Fruit fly (Drosophila melanogaster) whole organism, embryonic: ENCODE results near the gene CG7294.

ENCODE experiments used
- Aef1 ChIP-seq: fragments of 200-800 bp; sonication (Bioruptor generic); IDR thresholded peaks from 3 replicates; pipeline ENCODE4 v1.3.6; 2022; ENCODE audit warnings: missing biosample characterization, missing genetic modification characterization
- Asciz ChIP-seq: fragments of 200-800 bp; sonication (Bioruptor generic); optimal IDR thresholded peaks from 2 replicates; lab custom pipeline; 2017; ENCODE audit warnings: missing biosample characterization, mild to moderate bottlenecking, missing genetic modification characterization, missing genetic modification reagents
- Blimp-1 ChIP-seq: fragments of 200-800 bp; sonication (Bioruptor generic); optimal IDR thresholded peaks from 3 replicates; lab custom pipeline; 2018; ENCODE audit warnings: missing biosample characterization, missing genetic modification characterization, mild to moderate bottlenecking, moderate library complexity, missing genetic modification reagents
- CG10462 ChIP-seq: fragments of 200-800 bp; sonication (Bioruptor generic); optimal IDR thresholded peaks from 2 replicates; lab custom pipeline; 2016; ENCODE audit warnings: missing biosample characterization, missing genetic modification characterization
- CG10979 ChIP-seq: fragments of 200-800 bp; sonication (Bioruptor generic); optimal IDR thresholded peaks from 2 replicates; lab custom pipeline; 2018; ENCODE audit warnings: missing biosample characterization, mild to moderate bottlenecking, missing genetic modification characterization, moderate library complexity
- CG14441 ChIP-seq: fragments of 200-800 bp; sonication (Bioruptor generic); IDR thresholded peaks from 2 replicates; pipeline ENCODE4 v1.3.6; 2022; ENCODE audit warnings: missing biosample characterization, missing genetic modification characterization
- CG14965 ChIP-seq: fragments of 200-800 bp; sonication (Bioruptor generic); optimal IDR thresholded peaks from 2 replicates; lab custom pipeline; 2016; ENCODE audit warnings: missing biosample characterization, missing genetic modification characterization, borderline replicate concordance
- CG15269 ChIP-seq: fragments of 200-800 bp; sonication (Bioruptor generic); optimal IDR thresholded peaks from 2 replicates; lab custom pipeline; 2018; ENCODE audit warnings: missing biosample characterization, mild to moderate bottlenecking, missing genetic modification characterization, moderate library complexity
- CG15696 ChIP-seq: fragments of 200-800 bp; sonication (Bioruptor generic); optimal IDR thresholded peaks from 2 replicates; lab custom pipeline; 2019; ENCODE audit warnings: missing biosample characterization, mild to moderate bottlenecking, missing genetic modification characterization, moderate library complexity
- CG17385 ChIP-seq: fragments of 200-800 bp; sonication (Bioruptor generic); optimal IDR thresholded peaks from 3 replicates; lab custom pipeline; 2018; ENCODE audit warnings: missing biosample characterization, mild to moderate bottlenecking, missing genetic modification characterization
- CG1832 ChIP-seq: fragments of 200-800 bp; sonication (Bioruptor generic); optimal IDR thresholded peaks from 2 replicates; lab custom pipeline; 2017; ENCODE audit warnings: missing biosample characterization, mild to moderate bottlenecking, missing genetic modification characterization, inconsistent platforms
- CG2116 ChIP-seq: fragments of 200-800 bp; sonication (Bioruptor generic); optimal IDR thresholded peaks from 3 replicates; lab custom pipeline; 2018; ENCODE audit warnings: missing biosample characterization, mild to moderate bottlenecking, missing genetic modification characterization
- CG2120 ChIP-seq: fragments of 200-800 bp; sonication (Bioruptor generic); optimal IDR thresholded peaks from 3 replicates; lab custom pipeline; 2016; ENCODE audit warnings: missing biosample characterization, missing genetic modification characterization
- CG2889 ChIP-seq: fragments of 200-800 bp; sonication (Bioruptor generic); IDR thresholded peaks from 3 replicates; pipeline ENCODE4 v1.3.6; 2022; ENCODE audit warnings: missing biosample characterization, missing genetic modification characterization
- CG30431 ChIP-seq: fragments of 200-800 bp; sonication (Bioruptor generic); optimal IDR thresholded peaks from 2 replicates; lab custom pipeline; 2017; ENCODE audit warnings: missing biosample characterization, missing genetic modification characterization
- CG3407 ChIP-seq: fragments of 200-800 bp; sonication (Bioruptor generic); optimal IDR thresholded peaks from 2 replicates; lab custom pipeline; 2018; ENCODE audit warnings: missing biosample characterization, mild to moderate bottlenecking, missing genetic modification characterization
- CG3847 ChIP-seq: fragments of 200-800 bp; sonication (Bioruptor generic); IDR thresholded peaks from 2 replicates; pipeline ENCODE4 v1.3.6; 2022; ENCODE audit warnings: missing biosample characterization, missing genetic modification characterization
- CG42726 ChIP-seq: fragments of 200-800 bp; sonication (Bioruptor generic); IDR thresholded peaks from 2 replicates; pipeline ENCODE4 v1.3.6; 2022; ENCODE audit warnings: missing biosample characterization, missing genetic modification characterization; ENCODE audit not compliant: partially characterized antibody
- CG6272 ChIP-seq: fragments of 200-800 bp; sonication (Bioruptor generic); IDR thresholded peaks from 2 replicates; pipeline ENCODE4 v1.3.6; 2022; ENCODE audit warnings: missing biosample characterization, missing genetic modification characterization
- CG8281 ChIP-seq: fragments of 200-800 bp; sonication (Bioruptor generic); optimal IDR thresholded peaks from 2 replicates; lab custom pipeline; 2018; ENCODE audit warnings: missing biosample characterization, mild to moderate bottlenecking, missing genetic modification characterization, moderate library complexity
- CG8765 ChIP-seq: fragments of 200-800 bp; sonication (Bioruptor generic); IDR thresholded peaks from 2 replicates; pipeline ENCODE4 v1.3.6; 2022; ENCODE audit warnings: missing biosample characterization, missing genetic modification characterization
- CG9727 ChIP-seq: fragments of 200-800 bp; sonication (Bioruptor generic); optimal IDR thresholded peaks from 3 replicates; lab custom pipeline; 2017; ENCODE audit warnings: missing biosample characterization, mild to moderate bottlenecking, missing genetic modification characterization
- CTCF ChIP-seq: fragments of 200-800 bp; sonication (Bioruptor generic); optimal IDR thresholded peaks from 2 replicates; lab custom pipeline; 2017; ENCODE audit warnings: missing biosample characterization, mild to moderate bottlenecking, missing genetic modification characterization, moderate library complexity
- Dll ChIP-seq: fragments of 200-800 bp; sonication (Bioruptor generic); IDR thresholded peaks from 4 replicates; pipeline ENCODE4 v1.3.6; 2022; ENCODE audit warnings: missing biosample characterization, missing genetic modification characterization; ENCODE audit not compliant: partially characterized antibody
- E2f1 ChIP-seq: fragments of 200-800 bp; sonication (Bioruptor generic); IDR thresholded peaks from 2 replicates; pipeline ENCODE4 v1.3.6; 2022; ENCODE audit warnings: missing biosample characterization, missing genetic modification characterization
- Hand ChIP-seq: fragments of 200-800 bp; sonication (Bioruptor generic); optimal IDR thresholded peaks from 2 replicates; lab custom pipeline; 2017; ENCODE audit warnings: mild to moderate bottlenecking, missing biosample characterization, missing genetic modification reagents, missing genetic modification characterization
- Hmr ChIP-seq: fragments of 200-800 bp; sonication (Bioruptor generic); optimal IDR thresholded peaks from 3 replicates; lab custom pipeline; 2017; ENCODE audit warnings: mild to moderate bottlenecking, missing biosample characterization, missing genetic modification reagents, missing genetic modification characterization
- Lpt ChIP-seq: fragments of >200 bp; optimal IDR thresholded peaks from 2 replicates; lab custom pipeline; 2018; ENCODE audit warnings: missing biosample characterization, missing genetic modification characterization
- Med ChIP-seq: fragments of 200-800 bp; sonication (Bioruptor generic); peaks from one replicate; lab custom pipeline; 2016; ENCODE audit warnings: missing biosample characterization, missing genetic modification characterization, mild to moderate bottlenecking, inconsistent platforms, moderate library complexity
- Oaz ChIP-seq: fragments of 200-800 bp; sonication (Bioruptor generic); IDR thresholded peaks from 2 replicates; pipeline ENCODE4 v1.3.6; 2022; ENCODE audit warnings: missing biosample characterization, missing genetic modification characterization
- dysf ChIP-seq: fragments of 200-800 bp; sonication (Bioruptor generic); IDR thresholded peaks from 3 replicates; pipeline ENCODE4 v1.3.6; 2022; ENCODE audit warnings: missing biosample characterization, missing genetic modification characterization
- en ChIP-seq: fragments of 200-800 bp; sonication (Bioruptor generic); optimal IDR thresholded peaks from 2 replicates; lab custom pipeline; 2016; ENCODE audit warnings: missing biosample characterization, missing genetic modification characterization
- fu2 ChIP-seq: fragments of 200-800 bp; sonication (Bioruptor generic); optimal IDR thresholded peaks from 2 replicates; lab custom pipeline; 2016; ENCODE audit warnings: missing biosample characterization, missing genetic modification characterization
- gcm2 ChIP-seq: fragments of 200-800 bp; sonication (Bioruptor generic); optimal IDR thresholded peaks from 2 replicates; lab custom pipeline; 2016; ENCODE audit warnings: missing biosample characterization, missing genetic modification characterization
- gfzf ChIP-seq: fragments of 200-800 bp; sonication (Bioruptor generic); optimal IDR thresholded peaks from 2 replicates; lab custom pipeline; 2016; ENCODE audit warnings: missing biosample characterization, mild to moderate bottlenecking, missing genetic modification characterization, moderate library complexity
- ham ChIP-seq: fragments of 200-800 bp; sonication (Bioruptor generic); IDR thresholded peaks from 2 replicates; pipeline ENCODE4 v1.3.6; 2022; ENCODE audit warnings: missing biosample characterization, missing genetic modification characterization
- lbe ChIP-seq: fragments of 200-800 bp; sonication (Bioruptor generic); optimal IDR thresholded peaks from 2 replicates; lab custom pipeline; 2016; ENCODE audit warnings: missing biosample characterization, mild to moderate bottlenecking, missing genetic modification characterization
- mam ChIP-seq: fragments of 200-800 bp; sonication (Bioruptor generic); optimal IDR thresholded peaks from 3 replicates; lab custom pipeline; 2016; ENCODE audit warnings: missing biosample characterization, missing genetic modification characterization
- pho ChIP-seq: fragments of 200-800 bp; sonication (Bioruptor generic); optimal IDR thresholded peaks from 2 replicates; lab custom pipeline; 2016; ENCODE audit warnings: missing biosample characterization, missing genetic modification characterization
- scrt ChIP-seq: fragments of 200-800 bp; sonication (Bioruptor generic); optimal IDR thresholded peaks from 2 replicates; lab custom pipeline; 2018; ENCODE audit warnings: missing biosample characterization, mild to moderate bottlenecking, missing genetic modification characterization, moderate library complexity
- sisA ChIP-seq: fragments of 200-800 bp; sonication (Bioruptor generic); IDR thresholded peaks from 2 replicates; pipeline ENCODE4 v1.3.6; 2022; ENCODE audit warnings: missing biosample characterization, missing genetic modification characterization
- slbo ChIP-seq: fragments of 200-800 bp; sonication (Bioruptor generic); IDR thresholded peaks from 2 replicates; pipeline ENCODE4 v1.3.6; 2022; ENCODE audit warnings: missing biosample characterization, missing genetic modification characterization
- tgo ChIP-seq: fragments of 200-800 bp; sonication (Bioruptor generic); IDR thresholded peaks from 3 replicates; pipeline ENCODE4 v1.3.6; 2022; ENCODE audit warnings: missing biosample characterization, missing genetic modification characterization
- unpg ChIP-seq: fragments of 200-800 bp; sonication (Bioruptor generic); optimal IDR thresholded peaks from 3 replicates; lab custom pipeline; 2018; ENCODE audit warnings: missing biosample characterization, mild to moderate bottlenecking, missing genetic modification characterization, moderate library complexity

Gene CG7294

dm6 chr2L:10697992-10698391 is 8.9 kb upstream of the CG7294 start, which contains the start of gene CG7300 (continued):
- TF ChIP-seq Dll (GFP tag; lab: Robert Waterston, UW) (no peak), CG3847 (peak; percentile 63), E2f1 (GFP tag; lab: Robert Waterston, UW) (peak; percentile 41; the same call in 1 of the 2 replicates), Blimp-1 (GFP tag; lab: Kevin White, UChicago) (peak; percentile 70), ham (GFP tag; lab: Robert Waterston, UW) (no peak), mam (peak; percentile 40), lbe (no peak), Asciz (GFP tag; lab: Kevin White, UChicago) (no peak), Aef1 (GFP tag; lab: Robert Waterston, UW) (peak; percentile 57; the same call in 2 of the 3 replicates), CG2889 (GFP tag; lab: Robert Waterston, UW) (0 out of 3 replicates have a peak, but pooled peaks have one; percentile 27), Oaz (no peak), CG10462 (GFP tag; lab: Kevin White, UChicago) (peak; percentile 10), CG14965 (no peak), unpg (GFP tag; lab: Kevin White, UChicago) (peak; percentile 65), CG10979 (tag; lab: Kevin White, UChicago) (peak; percentile 54), CG17385 (GFP tag; lab: Kevin White, UChicago) (peak; percentile 49), CG9727 (GFP tag; lab: Kevin White, UChicago) (peak; percentile 17), CG30431 (peak; percentile 9), CG8765 (GFP tag; lab: Robert Waterston, UW) (no peak), CG2116 (GFP tag; lab: Kevin White, UChicago) (no peak), CG3407 (GFP tag; lab: Kevin White, UChicago) (no peak), CG1832 (no peak), CG6272 (GFP tag; lab: Robert Waterston, UW) (peak; percentile 38; the same call in 1 of the 2 replicates), Med (GFP tag; lab: Kevin White, UChicago) (peak; percentile 93), CG2120 (GFP tag; lab: Kevin White, UChicago) (peak; percentile 83), Hmr (GFP tag; lab: Kevin White, UChicago) (peak; percentile 49), fu2 (peak; percentile 38), slbo (GFP tag; lab: Robert Waterston, UW) (peak; percentile 81), Lpt (no peak), dysf (peak; percentile 76), CG15269 (tag; lab: Kevin White, UChicago) (peak; percentile 64), gfzf (GFP tag; lab: Kevin White, UChicago) (no peak)

- TF ChIP-seq CG42726 (GFP tag; lab: Robert Waterston, UW): no peak
- no peak for TF ChIP-seq CG8281 (tag; lab: Kevin White, UChicago)
- TF ChIP-seq pho (GFP tag; lab: Kevin White, UChicago): no peak
- TF ChIP-seq CG15696 (tag; lab: Kevin White, UChicago): no peak
- no peak for TF ChIP-seq CTCF
- no peak for TF ChIP-seq gcm2
- TF ChIP-seq tgo: no peak
- no peak for TF ChIP-seq en
- TF ChIP-seq Hand (GFP tag; lab: Kevin White, UChicago): no peak
- TF ChIP-seq scrt: no peak
- no peak for TF ChIP-seq sisA (GFP tag; lab: Robert Waterston, UW)
- no peak for TF ChIP-seq CG14441
Observed at dm6 chr2L:10694053-10694618, 5.1 kb upstream of the CG7294 start, which contains the start of gene CG17108. Gene CG17108, minus strand, starts transcription at chr2L:10694103.
